Worm (Caenorhabditis elegans) whole organism, L4 larva: ENCODE data around the gene C26E6.12.

Experiments
- T20F7.1 ChIP-seq: fragments of 200-800 bp; sonication (Bioruptor generic); optimal IDR thresholded peaks from 2 replicates; lab custom pipeline; 2018; ENCODE audit warnings: mild to moderate bottlenecking, missing genetic modification characterization, missing compliant biosample characterization
- T26A8.4 ChIP-seq: fragments of 200-800 bp; sonication (Bioruptor generic); IDR thresholded peaks from 2 replicates; pipeline ENCODE4 v1.3.6; 2022; ENCODE audit warnings: missing genetic modification characterization, missing compliant biosample characterization
- Y105C5A.15 ChIP-seq: fragments of 200-800 bp; sonication (Bioruptor generic); IDR thresholded peaks from 2 replicates; pipeline ENCODE4 v1.3.6; 2022; ENCODE audit warnings: missing genetic modification characterization, missing compliant biosample characterization
- Y48G9A.11 ChIP-seq: fragments of 200-800 bp; sonication (Bioruptor generic); IDR thresholded peaks from 2 replicates; pipeline ENCODE4 v1.3.6; 2022; ENCODE audit warnings: missing genetic modification reagents, missing genetic modification characterization, missing compliant biosample characterization
- ZK337.2 ChIP-seq: fragments of 200-800 bp; sonication (Bioruptor generic); IDR thresholded peaks from 2 replicates; pipeline ENCODE4 v1.3.6; 2022; ENCODE audit warnings: missing genetic modification reagents, missing genetic modification characterization, missing compliant biosample characterization
- aha-1 ChIP-seq: fragments of 150-350 bp; peaks from one replicate; lab custom pipeline; 2014; ENCODE audit warnings: missing biosample characterization, missing genetic modification characterization
- ceh-32 ChIP-seq: sonication (generic microtip); optimal IDR thresholded peaks from 2 replicates; lab custom pipeline; 2016; ENCODE audit warnings: mild to moderate bottlenecking, missing genetic modification characterization, missing compliant biosample characterization; ENCODE audit not compliant: poor library complexity
- daf-16 ChIP-seq, 3 experiments: sonication (generic microtip); optimal IDR thresholded peaks; 2 replicates each; lab custom pipeline; 2016 to 2017; ENCODE audit warnings: missing genetic modification characterization in 3 of 3, missing genetic modification reagents in 3 of 3, mild to moderate bottlenecking in 2 of 3, missing compliant biosample characterization in 2 of 3, missing biosample characterization in 1 of 3, moderate library complexity in 1 of 3
- dmd-6 ChIP-seq: fragments of 200-800 bp; sonication (Bioruptor generic); IDR thresholded peaks from 2 replicates; pipeline ENCODE4 v1.3.6; 2022; ENCODE audit warnings: missing genetic modification reagents, missing genetic modification characterization, missing compliant biosample characterization
- dmd-8 ChIP-seq: fragments of 200-800 bp; sonication (Bioruptor generic); IDR thresholded peaks from 2 replicates; pipeline ENCODE4 v1.3.6; 2022; ENCODE audit warnings: missing genetic modification characterization, missing compliant biosample characterization
- egl-43 ChIP-seq: fragments of 200-800 bp; sonication (Bioruptor generic); IDR thresholded peaks from 2 replicates; pipeline ENCODE4 v1.3.6; 2022; ENCODE audit warnings: missing genetic modification reagents, missing genetic modification characterization, missing compliant biosample characterization
- hif-1 ChIP-seq, 2 experiments: sonication (generic microtip); optimal IDR thresholded peaks; 2 replicates each; lab custom pipeline; 2016 to 2017; ENCODE audit warnings: missing compliant biosample characterization in 2 of 2, missing genetic modification characterization in 2 of 2, missing genetic modification reagents in 2 of 2, missing genotype in 2 of 2, mild to moderate bottlenecking in 1 of 2
- hlh-11 ChIP-seq: fragments of 200-800 bp; sonication (Bioruptor generic); optimal IDR thresholded peaks from 2 replicates; lab custom pipeline; 2018; ENCODE audit warnings: mild to moderate bottlenecking, missing genetic modification characterization, missing compliant biosample characterization
- hlh-30 ChIP-seq: sonication (generic microtip); optimal IDR thresholded peaks from 2 replicates; lab custom pipeline; 2017; ENCODE audit warnings: antibody characterized with exemption, mild to moderate bottlenecking, missing genetic modification characterization, missing compliant biosample characterization; ENCODE audit not compliant: insufficient read depth
- hmg-1.1 ChIP-seq: fragments of 200-800 bp; sonication (Bioruptor generic); IDR thresholded peaks from 2 replicates; pipeline ENCODE4 v1.3.6; 2022; ENCODE audit warnings: missing genetic modification reagents, missing genetic modification characterization, missing compliant biosample characterization
- lim-7 ChIP-seq: fragments of 200-800 bp; sonication (Bioruptor generic); IDR thresholded peaks from 2 replicates; pipeline ENCODE4 v1.3.6; 2022; ENCODE audit warnings: missing genetic modification characterization, missing compliant biosample characterization
- lin-1 ChIP-seq: fragments of 200-800 bp; sonication (Bioruptor generic); IDR thresholded peaks from 2 replicates; pipeline ENCODE4 v1.3.6; 2022; ENCODE audit warnings: missing genetic modification reagents, missing genetic modification characterization, missing compliant biosample characterization
- lin-15B ChIP-seq: fragments of 150-350 bp; sonication (generic microtip); optimal IDR thresholded peaks from 3 replicates; lab custom pipeline; 2014; ENCODE audit warnings: missing biosample characterization, missing genetic modification characterization
- lin-39 ChIP-seq: fragments of 150-350 bp; optimal IDR thresholded peaks from 2 replicates; lab custom pipeline; 2014; ENCODE audit warnings: missing biosample characterization, missing genetic modification reagents, missing genetic modification characterization
- lsy-2 ChIP-seq, 2 experiments: fragments of 150-350 bp in 1 of 2; sonication (generic microtip) in 1 of 2; optimal IDR thresholded peaks; 2 replicates each; lab custom pipeline; 2014 to 2017; ENCODE audit warnings: missing biosample characterization in 2 of 2, missing genetic modification characterization in 2 of 2
- madf-5 ChIP-seq, 2 experiments: fragments of 200-800 bp; sonication (Bioruptor generic); IDR thresholded peaks; 2 replicates each; pipeline ENCODE4 v1.3.6; 2022; ENCODE audit warnings: missing compliant biosample characterization in 2 of 2, missing genetic modification characterization in 2 of 2
- madf-9 ChIP-seq: fragments of 200-800 bp; sonication (Bioruptor generic); conservative IDR thresholded peaks from 2 replicates; pipeline ENCODE4 v1.3.6; 2022; ENCODE audit warnings: missing genetic modification reagents, missing genetic modification characterization, missing compliant biosample characterization
- mdl-1 ChIP-seq, 2 experiments: fragments of 150-350 bp in 1 of 2; sonication (generic microtip) in 1 of 2; optimal IDR thresholded peaks; 2 replicates each; lab custom pipeline; 2014 to 2017; ENCODE audit warnings: missing biosample characterization in 2 of 2, missing genetic modification characterization in 2 of 2
- mdt-29 ChIP-seq: fragments of 200-800 bp; sonication (Bioruptor generic); IDR thresholded peaks from 2 replicates; pipeline ENCODE4 v1.3.6; 2022; ENCODE audit warnings: missing genetic modification reagents, missing genetic modification characterization, missing compliant biosample characterization
- mes-2 ChIP-seq: sonication (generic microtip); optimal IDR thresholded peaks from 2 replicates; lab custom pipeline; 2016; ENCODE audit warnings: missing genotype, mild to moderate bottlenecking, missing genetic modification characterization, missing compliant biosample characterization; ENCODE audit not compliant: poor library complexity, severe bottlenecking
- mxl-3 ChIP-seq: fragments of 200-800 bp; sonication (Bioruptor generic); optimal IDR thresholded peaks from 2 replicates; lab custom pipeline; 2018; ENCODE audit warnings: mild to moderate bottlenecking, missing genetic modification characterization, missing compliant biosample characterization
- nhr-111 ChIP-seq: fragments of 200-800 bp; sonication (Bioruptor generic); optimal IDR thresholded peaks from 2 replicates; lab custom pipeline; 2018; ENCODE audit warnings: mild to moderate bottlenecking, missing genetic modification characterization, missing compliant biosample characterization
- nhr-77 ChIP-seq: fragments of 150-350 bp; optimal IDR thresholded peaks from 2 replicates; lab custom pipeline; 2014; ENCODE audit warnings: missing biosample characterization, missing genetic modification characterization
- pha-4 ChIP-seq, 2 experiments: fragments of 150-350 bp in 1 of 2; fragments of 200-800 bp in 1 of 2; sonication (Bioruptor generic) in 1 of 2; IDR thresholded peaks in 1 of 2; optimal IDR thresholded peaks in 1 of 2; 2 replicates each; pipeline versions ENCODE4 v1.3.6 to Lab custom; 2014 to 2022; ENCODE audit warnings: missing genetic modification characterization in 2 of 2, missing genetic modification reagents in 2 of 2, missing biosample characterization in 1 of 2, missing compliant biosample characterization in 1 of 2
- pqm-1 ChIP-seq: sonication (generic microtip); optimal IDR thresholded peaks from 2 replicates; lab custom pipeline; 2017; ENCODE audit warnings: missing biosample characterization, missing genetic modification characterization
- saeg-2 ChIP-seq: fragments of 200-800 bp; sonication (Bioruptor generic); IDR thresholded peaks from 2 replicates; pipeline ENCODE4 v1.3.6; 2022; ENCODE audit warnings: missing genetic modification reagents, missing genetic modification characterization, missing compliant biosample characterization
- sdz-12 ChIP-seq: fragments of 200-800 bp; sonication (Bioruptor generic); optimal IDR thresholded peaks from 2 replicates; lab custom pipeline; 2018; ENCODE audit warnings: mild to moderate bottlenecking, missing genetic modification characterization, missing compliant biosample characterization
- set-16 ChIP-seq: fragments of 200-800 bp; sonication (Bioruptor generic); IDR thresholded peaks from 2 replicates; pipeline ENCODE4 v1.3.6; 2022; ENCODE audit warnings: missing genetic modification reagents, missing genetic modification characterization, missing compliant biosample characterization
- skn-1 ChIP-seq: fragments of 150-350 bp; optimal IDR thresholded peaks from 2 replicates; lab custom pipeline; 2014; ENCODE audit warnings: missing biosample characterization, missing genetic modification characterization
- snpc-1.2 ChIP-seq: fragments of 200-800 bp; sonication (Bioruptor generic); IDR thresholded peaks from 2 replicates; pipeline ENCODE4 v1.3.6; 2022; ENCODE audit warnings: missing genetic modification reagents, missing genetic modification characterization, missing compliant biosample characterization
- tag-97 ChIP-seq: fragments of 200-800 bp; sonication (Bioruptor generic); IDR thresholded peaks from 2 replicates; pipeline ENCODE4 v1.3.6; 2022; ENCODE audit warnings: missing genetic modification characterization, missing compliant biosample characterization
- tra-1 ChIP-seq: fragments of 200-800 bp; sonication (Bioruptor generic); IDR thresholded peaks from 2 replicates; pipeline ENCODE4 v1.3.6; 2022; ENCODE audit warnings: missing genetic modification reagents, missing genetic modification characterization, missing compliant biosample characterization
- unc-39 ChIP-seq: sonication (generic microtip); optimal IDR thresholded peaks from 2 replicates; lab custom pipeline; 2017; ENCODE audit warnings: missing biosample characterization, missing genetic modification characterization
- zip-2 ChIP-seq: fragments of 150-350 bp; optimal IDR thresholded peaks from 2 replicates; lab custom pipeline; 2014; ENCODE audit warnings: missing biosample characterization, missing genetic modification characterization
- ztf-7 ChIP-seq: fragments of 150-350 bp; optimal IDR thresholded peaks from 2 replicates; lab custom pipeline; 2014; ENCODE audit warnings: missing biosample characterization, missing genetic modification characterization

The C26E6.12 gene

ce11 chrIII:4950345-4950744 is 18.3 kb upstream of the C26E6.12 start (continued):
- no peak for TF ChIP-seq dmd-6 (GFP tag; lab: Robert Waterston, UW)

ce11 chrIII:4948631-4949030 is 16.6 kb upstream of the C26E6.12 start:
- TF ChIP-seq lim-7 (GFP tag; lab: Robert Waterston, UW) (no peak), tag-97 (GFP tag; lab: Robert Waterston, UW) (no peak), lin-1 (GFP tag; lab: Robert Waterston, UW) (no peak), pqm-1 (tag; lab: Kevin White, UChicago) (no peak), aha-1 (tag; lab: Kevin White, UChicago) (peak; percentile 97), unc-39 (tag; lab: Kevin White, UChicago) (no peak), T20F7.1 (no peak), lin-15B (no peak), mdl-1 (tag; optimal IDR thresholded peaks at IDR 0.05; lab: Kevin White, UChicago) (peak; percentile 23 to 55), set-16 (GFP tag; lab: Robert Waterston, UW) (peak; percentile 81), lin-39 (tag; lab: Kevin White, UChicago) (no peak), dmd-8 (GFP tag; lab: Robert Waterston, UW) (no peak), hmg-1.1 (GFP tag; lab: Robert Waterston, UW) (peak; percentile 41), hif-1 (tag; optimal IDR thresholded peaks at IDR 0.05; lab: Kevin White, UChicago) (peak in 1 of 2 experiments; percentile 18), saeg-2 (GFP tag; lab: Robert Waterston, UW) (no peak), mxl-3 (GFP tag; lab: Kevin White, UChicago) (peak; percentile 30), pha-4 (GFP tag; IDR thresholded peaks at IDR 0.05; lab: Robert Waterston, UW) (0 out of 2 replicates have a peak, but pooled peaks have one; percentile 19), pha-4 (tag; optimal IDR thresholded peaks at IDR 0.05; lab: Kevin White, UChicago) (no peak), sdz-12 (GFP tag; lab: Kevin White, UChicago) (no peak), hlh-30 (tag; lab: Kevin White, UChicago) (peak; percentile 33), Y48G9A.11 (GFP tag; lab: Robert Waterston, UW) (no peak), nhr-111 (GFP tag; lab: Kevin White, UChicago) (no peak), egl-43 (GFP tag; lab: Robert Waterston, UW) (0 out of 2 replicates have a peak, but pooled peaks have one; percentile 55), mdt-29 (no peak), skn-1 (no peak), nhr-77 (tag; lab: Kevin White, UChicago) (no peak), madf-9 (peak; percentile 99), hlh-11 (tag; lab: Kevin White, UChicago) (peak; percentile 47), madf-5 (GFP tag; IDR thresholded peaks at IDR 0.05; lab: Robert Waterston, UW) (no peak), ZK337.2 (GFP tag; lab: Robert Waterston, UW) (no peak), daf-16 (GFP tag; optimal IDR thresholded peaks at IDR 0.05; lab: Kevin White, UChicago) (no peak), daf-16 (tag; optimal IDR thresholded peaks at IDR 0.05; lab: Kevin White, UChicago) (peak; percentile 29), T26A8.4 (GFP tag; lab: Robert Waterston, UW) (peak; percentile 25), lsy-2 (tag; optimal IDR thresholded peaks at IDR 0.05; lab: Kevin White, UChicago) (no peak), Y105C5A.15 (GFP tag; lab: Robert Waterston, UW) (no peak), zip-2 (tag; lab: Kevin White, UChicago) (no peak), tra-1 (GFP tag; lab: Robert Waterston, UW) (no peak), ztf-7 (no peak), mes-2 (peak; percentile 22), ceh-32 (tag; lab: Kevin White, UChicago) (no peak), snpc-1.2 (GFP tag; lab: Robert Waterston, UW) (0 out of 2 replicates have a peak, but pooled peaks have one; percentile 17)
